Fruit fly (Drosophila melanogaster) whole organism, embryonic: ENCODE measurements around the gene sif.

ENCODE experiments used
- Adf1 ChIP-seq: fragments of 200-800 bp; sonication (Bioruptor generic); IDR thresholded peaks from 2 replicates; pipeline ENCODE4 v1.3.6; 2022; ENCODE audit warnings: missing biosample characterization, missing genetic modification characterization
- BtbVII ChIP-seq: fragments of 200-800 bp; sonication (Bioruptor generic); optimal IDR thresholded peaks from 3 replicates; lab custom pipeline; 2017; ENCODE audit warnings: missing biosample characterization, mild to moderate bottlenecking, missing genetic modification characterization
- CG10267 ChIP-seq: fragments of 200-800 bp; sonication (Bioruptor generic); optimal IDR thresholded peaks from 2 replicates; lab custom pipeline; 2018; ENCODE audit warnings: missing biosample characterization, mild to moderate bottlenecking, missing genetic modification characterization, moderate library complexity
- CG10321 ChIP-seq: fragments of 200-800 bp; sonication (Bioruptor generic); IDR thresholded peaks from 2 replicates; pipeline ENCODE4 v1.3.6; 2022; ENCODE audit warnings: missing biosample characterization, missing genetic modification characterization
- CG11723 ChIP-seq: fragments of 200-800 bp; sonication (Bioruptor generic); optimal IDR thresholded peaks from 2 replicates; lab custom pipeline; 2017; ENCODE audit warnings: missing biosample characterization, mild to moderate bottlenecking, missing genetic modification characterization
- CG13296 ChIP-seq: fragments of 200-800 bp; sonication (Bioruptor generic); optimal IDR thresholded peaks from 3 replicates; lab custom pipeline; 2018; ENCODE audit warnings: missing biosample characterization, mild to moderate bottlenecking, missing genetic modification characterization
- CG13424 ChIP-seq: fragments of 200-800 bp; sonication (Bioruptor generic); optimal IDR thresholded peaks from 2 replicates; lab custom pipeline; 2019; ENCODE audit warnings: missing biosample characterization, mild to moderate bottlenecking, missing genetic modification characterization, moderate library complexity
- CG14667 ChIP-seq: fragments of 200-800 bp; sonication (Bioruptor generic); IDR thresholded peaks from 2 replicates; pipeline ENCODE4 v1.3.6; 2022; ENCODE audit warnings: missing biosample characterization, missing genetic modification characterization
- CG15479 ChIP-seq: fragments of 200-800 bp; sonication (Bioruptor generic); optimal IDR thresholded peaks from 3 replicates; lab custom pipeline; 2019; ENCODE audit warnings: missing biosample characterization, mild to moderate bottlenecking, missing genetic modification characterization, moderate library complexity
- CG15696 ChIP-seq: fragments of 200-800 bp; sonication (Bioruptor generic); optimal IDR thresholded peaks from 2 replicates; lab custom pipeline; 2019; ENCODE audit warnings: missing biosample characterization, mild to moderate bottlenecking, missing genetic modification characterization, moderate library complexity
- CG17568 ChIP-seq: fragments of 200-800 bp; sonication (Bioruptor generic); optimal IDR thresholded peaks from 2 replicates; lab custom pipeline; 2018; ENCODE audit warnings: missing biosample characterization, mild to moderate bottlenecking, missing genetic modification characterization, moderate library complexity
- CG1832 ChIP-seq: fragments of 200-800 bp; sonication (Bioruptor generic); optimal IDR thresholded peaks from 2 replicates; lab custom pipeline; 2017; ENCODE audit warnings: missing biosample characterization, mild to moderate bottlenecking, missing genetic modification characterization, inconsistent platforms
- CG2199 ChIP-seq: fragments of 200-800 bp; sonication (Bioruptor generic); IDR thresholded peaks from 3 replicates; pipeline ENCODE4 v1.3.6; 2022; ENCODE audit warnings: missing biosample characterization, missing genetic modification characterization
- CG32532 ChIP-seq: fragments of 200-800 bp; sonication (Bioruptor generic); IDR thresholded peaks from 2 replicates; pipeline ENCODE4 v1.3.6; 2022; ENCODE audit warnings: missing biosample characterization, missing genetic modification characterization
- CG34422 ChIP-seq: fragments of 200-800 bp; sonication (Bioruptor generic); IDR thresholded peaks from 3 replicates; pipeline ENCODE4 v1.3.6; 2022; ENCODE audit warnings: missing biosample characterization, missing genetic modification characterization
- CG7271 ChIP-seq: fragments of 200-800 bp; sonication (Bioruptor generic); optimal IDR thresholded peaks from 2 replicates; lab custom pipeline; 2018; ENCODE audit warnings: missing biosample characterization, mild to moderate bottlenecking, missing genetic modification characterization, moderate library complexity
- CG9437 ChIP-seq: fragments of 200-800 bp; sonication (Bioruptor generic); optimal IDR thresholded peaks from 2 replicates; lab custom pipeline; 2018; ENCODE audit warnings: missing biosample characterization, mild to moderate bottlenecking, missing genetic modification characterization
- CG9876 ChIP-seq: fragments of 200-800 bp; sonication (Bioruptor generic); optimal IDR thresholded peaks from 2 replicates; lab custom pipeline; 2016; ENCODE audit warnings: missing biosample characterization, missing genetic modification characterization
- D ChIP-seq, 2 experiments: fragments of 200-800 bp in 1 of 2; fragments of >200 bp in 1 of 2; sonication (Bioruptor generic) in 1 of 2; optimal IDR thresholded peaks; 2 replicates in 1 of 2; 3 replicates in 1 of 2; lab custom pipeline; 2017; ENCODE audit warnings: mild to moderate bottlenecking in 1 of 2, missing biosample characterization in 1 of 2, missing genetic modification characterization in 1 of 2, missing genetic modification reagents in 1 of 2
- Deaf1 ChIP-seq: fragments of 200-800 bp; optimal IDR thresholded peaks from 3 replicates; lab custom pipeline; 2019; ENCODE audit warnings: missing biosample characterization, mild to moderate bottlenecking, missing genetic modification characterization, moderate library complexity
- Dll ChIP-seq: fragments of 200-800 bp; sonication (Bioruptor generic); IDR thresholded peaks from 4 replicates; pipeline ENCODE4 v1.3.6; 2022; ENCODE audit warnings: missing biosample characterization, missing genetic modification characterization; ENCODE audit not compliant: partially characterized antibody
- Eip74EF ChIP-seq, 2 experiments: fragments of 200-800 bp in 1 of 2; fragments of >200 bp in 1 of 2; sonication (Bioruptor generic) in 1 of 2; optimal IDR thresholded peaks; 2 replicates each; lab custom pipeline; 2017 to 2019; ENCODE audit warnings: missing biosample characterization in 2 of 2, missing genetic modification characterization in 2 of 2, mild to moderate bottlenecking in 1 of 2, moderate library complexity in 1 of 2
- Jarid2 ChIP-seq: fragments of 200-800 bp; sonication (Bioruptor generic); optimal IDR thresholded peaks from 3 replicates; lab custom pipeline; 2017; ENCODE audit warnings: mild to moderate bottlenecking, missing biosample characterization, missing genetic modification reagents, missing genetic modification characterization
- Optix ChIP-seq: fragments of 200-800 bp; sonication (Bioruptor generic); IDR thresholded peaks from 3 replicates; pipeline ENCODE4 v1.3.6; 2022; ENCODE audit warnings: missing biosample characterization, missing genetic modification characterization
- PHDP ChIP-seq: fragments of 200-800 bp; sonication (Bioruptor generic); optimal IDR thresholded peaks from 3 replicates; lab custom pipeline; 2018; ENCODE audit warnings: missing biosample characterization, mild to moderate bottlenecking, missing genetic modification characterization, moderate library complexity
- Sry-β ChIP-seq: fragments of 200-800 bp; sonication (Bioruptor generic); optimal IDR thresholded peaks from 2 replicates; lab custom pipeline; 2018; ENCODE audit warnings: missing biosample characterization, mild to moderate bottlenecking, missing genetic modification characterization, moderate library complexity
- TFAM ChIP-seq: fragments of 200-800 bp; sonication (Bioruptor generic); optimal IDR thresholded peaks from 2 replicates; lab custom pipeline; 2017; ENCODE audit warnings: missing biosample characterization, missing genetic modification characterization, inconsistent platforms
- Trl ChIP-seq, 3 experiments: fragments of >200 bp in 2 of 3; fragments of 200-800 bp in 1 of 3; sonication (Bioruptor generic) in 1 of 3; optimal IDR thresholded peaks; 2 replicates in 1 of 3; 3 replicates in 2 of 3; lab custom pipeline; 2016 to 2017; ENCODE audit warnings: missing biosample characterization in 1 of 3, missing genetic modification characterization in 1 of 3
- aop ChIP-seq: fragments of 200-800 bp; sonication (Bioruptor generic); IDR thresholded peaks from 2 replicates; pipeline ENCODE4 v1.3.6; 2022; ENCODE audit warnings: missing biosample characterization, missing genetic modification characterization
- ato ChIP-seq: fragments of 200-800 bp; sonication (Bioruptor generic); IDR thresholded peaks from 2 replicates; pipeline ENCODE4 v1.3.6; 2022; ENCODE audit warnings: missing biosample characterization, missing genetic modification characterization; ENCODE audit not compliant: partially characterized antibody
- bbx ChIP-seq: fragments of 200-800 bp; sonication (Bioruptor generic); IDR thresholded peaks from 2 replicates; pipeline ENCODE4 v1.3.6; 2022; ENCODE audit warnings: missing biosample characterization, missing genetic modification characterization; ENCODE audit not compliant: partially characterized antibody
- cg ChIP-seq: fragments of 200-800 bp; sonication (Bioruptor generic); optimal IDR thresholded peaks from 3 replicates; lab custom pipeline; 2019; ENCODE audit warnings: missing biosample characterization, mild to moderate bottlenecking, missing genetic modification characterization, moderate library complexity
- chinmo ChIP-seq: fragments of 200-800 bp; sonication (Bioruptor generic); IDR thresholded peaks from 4 replicates; pipeline ENCODE4 v1.3.6; 2022; ENCODE audit warnings: missing biosample characterization, missing genetic modification characterization; ENCODE audit not compliant: partially characterized antibody
- corto ChIP-seq: fragments of 200-800 bp; sonication (Bioruptor generic); optimal IDR thresholded peaks from 2 replicates; lab custom pipeline; 2016; ENCODE audit warnings: missing biosample characterization, mild to moderate bottlenecking, missing genetic modification characterization, moderate library complexity
- crol ChIP-seq: fragments of 200-800 bp; sonication (Bioruptor generic); IDR thresholded peaks from 2 replicates; pipeline ENCODE4 v1.3.6; 2022; ENCODE audit warnings: missing biosample characterization, missing genetic modification characterization
- eve ChIP-seq, 2 experiments: fragments of >200 bp; optimal IDR thresholded peaks; 2 replicates each; lab custom pipeline; 2017; ENCODE audit warnings: missing biosample characterization in 2 of 2, missing genetic modification characterization in 2 of 2
- h ChIP-seq: fragments of >200 bp; optimal IDR thresholded peaks from 2 replicates; lab custom pipeline; 2017
- jumu ChIP-seq: fragments of 200-800 bp; sonication (Bioruptor generic); optimal IDR thresholded peaks from 3 replicates; lab custom pipeline; 2016; ENCODE audit warnings: missing biosample characterization, missing genetic modification characterization
- kni ChIP-seq: fragments of 200-800 bp; sonication (Bioruptor generic); optimal IDR thresholded peaks from 3 replicates; lab custom pipeline; 2017; ENCODE audit warnings: mild to moderate bottlenecking, missing biosample characterization, missing genetic modification reagents, missing genetic modification characterization
- lov ChIP-seq, 2 experiments: fragments of 200-800 bp in 1 of 2; fragments of >200 bp in 1 of 2; sonication (Bioruptor generic) in 1 of 2; IDR thresholded peaks in 1 of 2; optimal IDR thresholded peaks in 1 of 2; 2 replicates in 1 of 2; 3 replicates in 1 of 2; pipeline versions ENCODE4 v1.3.6 to Lab custom; 2017 to 2022; ENCODE audit warnings: missing biosample characterization in 1 of 2, missing genetic modification characterization in 1 of 2
- mld ChIP-seq: fragments of 200-800 bp; sonication (Bioruptor generic); IDR thresholded peaks from 3 replicates; pipeline ENCODE4 v1.3.6; 2022; ENCODE audit warnings: missing biosample characterization, missing genetic modification characterization; ENCODE audit not compliant: partially characterized antibody
- pnt ChIP-seq: fragments of 200-800 bp; sonication (Bioruptor generic); optimal IDR thresholded peaks from 3 replicates; lab custom pipeline; 2016; ENCODE audit warnings: missing biosample characterization, missing genetic modification characterization
- seq ChIP-seq: fragments of 200-800 bp; sonication (Bioruptor generic); IDR thresholded peaks from 2 replicates; pipeline ENCODE4 v1.3.6; 2022; ENCODE audit warnings: missing biosample characterization, missing genetic modification characterization
- sisA ChIP-seq: fragments of 200-800 bp; sonication (Bioruptor generic); IDR thresholded peaks from 2 replicates; pipeline ENCODE4 v1.3.6; 2022; ENCODE audit warnings: missing biosample characterization, missing genetic modification characterization
- vvl ChIP-seq: fragments of 200-800 bp; sonication (Bioruptor generic); IDR thresholded peaks from 2 replicates; pipeline ENCODE4 v1.3.6; 2022; ENCODE audit warnings: missing biosample characterization, missing genetic modification characterization
- yki ChIP-seq: fragments of >200 bp; optimal IDR thresholded peaks from 3 replicates; lab custom pipeline; 2018
- zf30C ChIP-seq: fragments of 200-800 bp; sonication (Bioruptor generic); optimal IDR thresholded peaks from 3 replicates; lab custom pipeline; 2018; ENCODE audit warnings: missing biosample characterization, mild to moderate bottlenecking, missing genetic modification characterization
- zfh2 ChIP-seq: fragments of 200-800 bp; sonication (Bioruptor generic); optimal IDR thresholded peaks from 2 replicates; lab custom pipeline; 2016; ENCODE audit warnings: missing biosample characterization, missing genetic modification characterization

sif gene

DNA sequence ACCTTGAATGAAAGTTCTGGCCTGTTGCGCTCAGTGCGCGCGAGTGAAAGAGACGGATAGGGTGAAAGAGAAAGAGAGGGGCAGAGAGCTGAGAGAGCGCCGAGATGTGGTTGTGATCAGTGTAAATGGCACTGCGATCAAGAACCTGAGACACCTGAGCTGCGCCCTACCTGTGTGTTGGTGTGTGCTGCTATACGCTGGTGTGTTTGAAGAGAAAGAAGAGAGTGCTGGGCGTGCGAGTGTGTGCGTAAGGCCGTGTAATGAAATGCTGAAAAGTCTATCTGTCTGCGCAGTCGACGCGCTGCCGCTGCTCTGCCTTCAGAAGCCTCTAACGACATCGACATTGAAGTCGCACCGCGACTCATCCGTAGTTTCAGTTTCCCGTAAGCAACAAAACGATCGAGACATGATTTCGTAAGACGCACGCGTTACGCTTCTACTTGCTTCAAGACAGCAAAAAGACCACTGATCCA lies 27.1 kb upstream of the sif start, which contains the start of gene Blimp-1 (continued):
- TF ChIP-seq Adf1 (peak; percentile 71), corto (GFP tag; lab: Kevin White, UChicago) (no peak), CG34422 (GFP tag; lab: Robert Waterston, UW) (peak; percentile 29; the same call in 1 of the 3 replicates), Jarid2 (GFP tag; lab: Kevin White, UChicago) (peak; percentile 58), CG32532 (GFP tag; lab: Robert Waterston, UW) (peak; percentile 51), CG13296 (GFP tag; lab: Kevin White, UChicago) (no peak), mld (GFP tag; lab: Robert Waterston, UW) (no peak), CG9437 (GFP tag; lab: Kevin White, UChicago) (peak; percentile 21), Eip74EF (GFP tag; optimal IDR thresholded peaks at IDR 0.05; lab: Kevin White, UChicago) (peak in 1 of 2 experiments; percentile 4), sisA (GFP tag; lab: Robert Waterston, UW) (no peak), yki (peak; percentile 82), CG2199 (GFP tag; lab: Robert Waterston, UW) (peak; percentile 85; the same call in 2 of the 3 replicates), ato (GFP tag; lab: Robert Waterston, UW) (no peak), TFAM (GFP tag; lab: Kevin White, UChicago) (no peak), CG9876 (no peak), D (optimal IDR thresholded peaks at IDR 0.05; lab: Kevin White, UChicago) (peak; percentile 24), D (GFP tag; optimal IDR thresholded peaks at IDR 0.05; lab: Kevin White, UChicago) (no peak), zf30C (GFP tag; lab: Kevin White, UChicago) (peak; percentile 55), zfh2 (GFP tag; lab: Kevin White, UChicago) (no peak), CG10267 (no peak), CG10321 (GFP tag; lab: Robert Waterston, UW) (0 out of 2 replicates have a peak, but pooled peaks have one; percentile 27), Trl (optimal IDR thresholded peaks at IDR 0.05; lab: Kevin White, UChicago) (peak; percentile 55 to 91), Trl (GFP tag; optimal IDR thresholded peaks at IDR 0.05; lab: Kevin White, UChicago) (no peak), vvl (GFP tag; lab: Robert Waterston, UW) (peak; percentile 38; the same call in 1 of the 2 replicates), CG15479 (GFP tag; lab: Kevin White, UChicago) (peak; percentile 82), crol (0 out of 2 replicates have a peak, but pooled peaks have one; percentile 27), Sry-β (GFP tag; lab: Kevin White, UChicago) (no peak), h (lab: Kevin White, UChicago) (no peak), CG14667 (no peak), chinmo (GFP tag; lab: Robert Waterston, UW) (0 out of 4 replicates have a peak, but pooled peaks have one; percentile 57), Dll (GFP tag; lab: Robert Waterston, UW) (0 out of 4 replicates have a peak, but pooled peaks have one; percentile 17), Deaf1 (tag; lab: Kevin White, UChicago) (peak; percentile 2), BtbVII (GFP tag; lab: Kevin White, UChicago) (no peak), CG7271 (tag; lab: Kevin White, UChicago) (no peak), CG11723 (no peak), kni (GFP tag; lab: Kevin White, UChicago) (peak; percentile 44), Optix (GFP tag; lab: Robert Waterston, UW) (no peak), CG17568 (GFP tag; lab: Kevin White, UChicago) (no peak), CG15696 (tag; lab: Kevin White, UChicago) (no peak), eve (GFP tag; optimal IDR thresholded peaks at IDR 0.05; lab: Kevin White, UChicago) (no peak), cg (GFP tag; lab: Kevin White, UChicago) (peak; percentile 89), seq (no peak), jumu (GFP tag; lab: Kevin White, UChicago) (no peak), PHDP (tag; lab: Kevin White, UChicago) (no peak), aop (GFP tag; lab: Robert Waterston, UW) (0 out of 2 replicates have a peak, but pooled peaks have one; percentile 8), pnt (no peak), CG13424 (tag; lab: Kevin White, UChicago) (no peak), lov (optimal IDR thresholded peaks at IDR 0.05; lab: Kevin White, UChicago) (no peak), lov (GFP tag; IDR thresholded peaks at IDR 0.05; lab: Robert Waterston, UW) (0 out of 3 replicates have a peak, but pooled peaks have one; percentile 10), CG1832 (GFP tag; lab: Kevin White, UChicago) (peak; percentile 81), bbx (GFP tag; lab: Robert Waterston, UW) (0 out of 2 replicates have a peak, but pooled peaks have one; percentile 16)
